Worm (Caenorhabditis elegans) whole organism, L4/young adult: Measurements from ENCODE around the gene hphd-1.

Experiments used
- W03F9.2 ChIP-seq: fragments of 150-350 bp; optimal IDR thresholded peaks from 2 replicates; lab custom pipeline; 2014; ENCODE audit warnings: missing biosample characterization, missing genetic modification characterization
- dao-5 ChIP-seq: sonication (generic microtip); optimal IDR thresholded peaks from 2 replicates; lab custom pipeline; 2016; ENCODE audit warnings: missing genotype, missing genetic modification characterization, moderate library complexity, missing compliant biosample characterization
- him-1 ChIP-seq: sonication (generic microtip); optimal IDR thresholded peaks from 2 replicates; lab custom pipeline; 2016; ENCODE audit warnings: missing genotype, missing genetic modification reagents, missing genetic modification characterization, missing compliant biosample characterization

ce11 chrII:12990964-12991593 lies 5.3 kb downstream of the hphd-1 start:
- TF ChIP-seq him-1 (tag; lab: Kevin White, UChicago) = no peak
- TF ChIP-seq dao-5 (tag; lab: Kevin White, UChicago) = no peak
- no peak for TF ChIP-seq W03F9.2 (tag; lab: Kevin White, UChicago)
